Worm (Caenorhabditis elegans) whole organism, young adult: ENCODE data around the gene C26B9.5.

Source experiments
- B0019.2 ChIP-seq: fragments of 200-800 bp; sonication (Bioruptor generic); conservative IDR thresholded peaks from 2 replicates; pipeline ENCODE4 v1.3.6; 2022; ENCODE audit warnings: missing genetic modification reagents, missing genetic modification characterization, missing compliant biosample characterization
- B0035.1 ChIP-seq: sonication (generic microtip); optimal IDR thresholded peaks from 2 replicates; lab custom pipeline; 2016; ENCODE audit warnings: missing genetic modification characterization, mild to moderate bottlenecking, missing compliant biosample characterization, missing genotype, missing genetic modification reagents
- C06A6.2 ChIP-seq: fragments of 200-800 bp; sonication (Bioruptor generic); conservative IDR thresholded peaks from 2 replicates; pipeline ENCODE4 v1.3.6; 2022; ENCODE audit warnings: missing genetic modification characterization, missing compliant biosample characterization
- C17E4.6 ChIP-seq: fragments of 200-800 bp; sonication (Bioruptor generic); IDR thresholded peaks from 2 replicates; pipeline ENCODE4 v1.3.6; 2022; ENCODE audit warnings: missing genetic modification reagents, missing genetic modification characterization, missing compliant biosample characterization
- D2030.7 ChIP-seq: fragments of 200-800 bp; sonication (Bioruptor generic); IDR thresholded peaks from 2 replicates; pipeline ENCODE4 v1.3.6; 2022; ENCODE audit warnings: missing genetic modification reagents, missing genetic modification characterization, missing compliant biosample characterization
- F22D6.2 ChIP-seq: sonication (generic microtip); optimal IDR thresholded peaks from 2 replicates; lab custom pipeline; 2016; ENCODE audit warnings: mild to moderate bottlenecking, missing genetic modification characterization, missing compliant biosample characterization
- F23B12.7 ChIP-seq: sonication (generic microtip); optimal IDR thresholded peaks from 2 replicates; lab custom pipeline; 2017; ENCODE audit warnings: missing genetic modification characterization, mild to moderate bottlenecking, missing compliant biosample characterization, antibody characterized with exemption, moderate library complexity; ENCODE audit not compliant: insufficient read depth
- F37B4.10 ChIP-seq: fragments of 200-800 bp; sonication (Bioruptor generic); IDR thresholded peaks from 2 replicates; pipeline ENCODE4 v1.3.6; 2022; ENCODE audit warnings: missing genetic modification characterization, missing compliant biosample characterization
- F52B5.7 ChIP-seq: sonication (generic microtip); optimal IDR thresholded peaks from 2 replicates; lab custom pipeline; 2016; ENCODE audit warnings: mild to moderate bottlenecking, missing genetic modification characterization, missing compliant biosample characterization
- K11D2.4 ChIP-seq: fragments of 200-800 bp; sonication (Bioruptor generic); IDR thresholded peaks from 2 replicates; pipeline ENCODE4 v1.3.6; 2022; ENCODE audit warnings: missing genetic modification reagents, missing genetic modification characterization, missing compliant biosample characterization
- T07F8.4 ChIP-seq: sonication (generic microtip); optimal IDR thresholded peaks from 2 replicates; lab custom pipeline; 2016; ENCODE audit warnings: mild to moderate bottlenecking, missing genetic modification characterization, moderate library complexity, missing compliant biosample characterization
- Y53G8AR.9 ChIP-seq: fragments of 200-800 bp; sonication (Bioruptor generic); conservative IDR thresholded peaks from 2 replicates; pipeline ENCODE4 v1.3.6; 2022; ENCODE audit warnings: missing genetic modification reagents, missing genetic modification characterization, missing compliant biosample characterization
- Y56A3A.18 ChIP-seq: fragments of 200-800 bp; sonication (Bioruptor generic); IDR thresholded peaks from 2 replicates; pipeline ENCODE4 v1.3.6; 2022; ENCODE audit warnings: missing genetic modification reagents, missing genetic modification characterization, missing compliant biosample characterization
- Y79H2A.3 ChIP-seq: fragments of 200-800 bp; sonication (Bioruptor generic); conservative IDR thresholded peaks from 2 replicates; pipeline ENCODE4 v1.3.6; 2022; ENCODE audit warnings: missing genetic modification reagents, missing genetic modification characterization, missing compliant biosample characterization
- aptf-2 ChIP-seq: fragments of 200-800 bp; sonication (Bioruptor generic); conservative IDR thresholded peaks from 2 replicates; pipeline ENCODE4 v1.3.6; 2022; ENCODE audit warnings: missing genetic modification reagents, missing genetic modification characterization, missing compliant biosample characterization
- atf-7 ChIP-seq: sonication (generic microtip); optimal IDR thresholded peaks from 2 replicates; lab custom pipeline; 2017; ENCODE audit warnings: mild to moderate bottlenecking, missing genetic modification characterization, missing compliant biosample characterization
- attf-3 ChIP-seq: fragments of 200-800 bp; sonication (Bioruptor generic); conservative IDR thresholded peaks from 2 replicates; pipeline ENCODE4 v1.3.6; 2022; ENCODE audit warnings: missing genetic modification reagents, missing genetic modification characterization, missing compliant biosample characterization
- ccch-3 ChIP-seq: fragments of 200-800 bp; sonication (Bioruptor generic); optimal IDR thresholded peaks from 2 replicates; lab custom pipeline; 2018; ENCODE audit warnings: mild to moderate bottlenecking, missing genetic modification characterization, missing compliant biosample characterization
- cebp-2 ChIP-seq: fragments of 200-800 bp; sonication (Bioruptor generic); IDR thresholded peaks from 2 replicates; pipeline ENCODE4 v1.3.6; 2022; ENCODE audit warnings: missing genetic modification characterization, missing compliant biosample characterization
- ceh-27 ChIP-seq: fragments of 200-800 bp; sonication (Bioruptor generic); optimal IDR thresholded peaks from 2 replicates; lab custom pipeline; 2018; ENCODE audit warnings: mild to moderate bottlenecking, missing genetic modification characterization, moderate library complexity, missing compliant biosample characterization
- ceh-58 ChIP-seq: fragments of 200-800 bp; sonication (Bioruptor generic); IDR thresholded peaks from 2 replicates; pipeline ENCODE4 v1.3.6; 2022; ENCODE audit warnings: missing genetic modification characterization, missing compliant biosample characterization
- ceh-79 ChIP-seq: sonication (generic microtip); optimal IDR thresholded peaks from 2 replicates; lab custom pipeline; 2017; ENCODE audit warnings: mild to moderate bottlenecking, missing genetic modification characterization, missing compliant biosample characterization
- die-1 ChIP-seq: sonication (generic microtip); optimal IDR thresholded peaks from 2 replicates; lab custom pipeline; 2016; ENCODE audit warnings: missing genotype, mild to moderate bottlenecking, missing genetic modification characterization, missing compliant biosample characterization
- dox-1 ChIP-seq: fragments of 200-800 bp; sonication (Bioruptor generic); IDR thresholded peaks from 2 replicates; pipeline ENCODE4 v1.3.6; 2022; ENCODE audit warnings: missing genetic modification reagents, missing genetic modification characterization, missing compliant biosample characterization
- ekl-4 ChIP-seq: fragments of 200-800 bp; sonication (Bioruptor generic); IDR thresholded peaks from 2 replicates; pipeline ENCODE4 v1.3.6; 2022; ENCODE audit warnings: missing genetic modification reagents, missing genetic modification characterization, missing compliant biosample characterization
- ets-4 ChIP-seq: fragments of 200-800 bp; sonication (Bioruptor generic); optimal IDR thresholded peaks from 2 replicates; lab custom pipeline; 2018; ENCODE audit warnings: mild to moderate bottlenecking, missing genetic modification characterization, missing compliant biosample characterization
- him-1 ChIP-seq: sonication (generic microtip); optimal IDR thresholded peaks from 2 replicates; lab custom pipeline; 2016; ENCODE audit warnings: missing genotype, missing genetic modification reagents, missing genetic modification characterization, missing compliant biosample characterization
- hlh-26 ChIP-seq: fragments of 200-800 bp; sonication (Bioruptor generic); conservative IDR thresholded peaks from 2 replicates; pipeline ENCODE4 v1.3.6; 2022; ENCODE audit warnings: missing genetic modification reagents, missing genetic modification characterization, missing compliant biosample characterization
- hmg-1.2 ChIP-seq: fragments of 200-800 bp; sonication (Bioruptor generic); IDR thresholded peaks from 2 replicates; pipeline ENCODE4 v1.3.6; 2022; ENCODE audit warnings: missing genetic modification reagents, missing genetic modification characterization, missing compliant biosample characterization
- lin-26 ChIP-seq: fragments of 200-800 bp; sonication (Bioruptor generic); IDR thresholded peaks from 2 replicates; pipeline ENCODE4 v1.3.6; 2022; ENCODE audit warnings: missing genetic modification reagents, missing genetic modification characterization, missing compliant biosample characterization
- lir-1 ChIP-seq: fragments of 200-800 bp; sonication (Bioruptor generic); conservative IDR thresholded peaks from 2 replicates; pipeline ENCODE4 v1.3.6; 2022; ENCODE audit warnings: missing genetic modification reagents, missing genetic modification characterization, missing compliant biosample characterization
- lsl-1 ChIP-seq: fragments of 200-800 bp; sonication (Bioruptor generic); optimal IDR thresholded peaks from 2 replicates; lab custom pipeline; 2018; ENCODE audit warnings: mild to moderate bottlenecking, missing genetic modification characterization, moderate library complexity, missing compliant biosample characterization
- lsy-27 ChIP-seq: sonication (generic microtip); optimal IDR thresholded peaks from 2 replicates; lab custom pipeline; 2017; ENCODE audit warnings: missing genetic modification characterization, mild to moderate bottlenecking, missing compliant biosample characterization, antibody characterized with exemption, missing genotype, borderline replicate concordance; ENCODE audit not compliant: insufficient read depth
- mcd-1 ChIP-seq: fragments of 200-800 bp; sonication (Bioruptor generic); IDR thresholded peaks from 2 replicates; pipeline ENCODE4 v1.3.6; 2022; ENCODE audit warnings: missing genetic modification reagents, missing genetic modification characterization, missing compliant biosample characterization
- mxl-1 ChIP-seq: sonication (generic microtip); optimal IDR thresholded peaks from 2 replicates; lab custom pipeline; 2016; ENCODE audit warnings: missing genetic modification characterization, missing compliant biosample characterization
- nfya-2 ChIP-seq: fragments of 200-800 bp; sonication (Bioruptor generic); IDR thresholded peaks from 2 replicates; pipeline ENCODE4 v1.3.6; 2022; ENCODE audit warnings: missing genetic modification reagents, missing genetic modification characterization, missing compliant biosample characterization
- nfyb-1 ChIP-seq: fragments of 200-800 bp; sonication (Bioruptor generic); IDR thresholded peaks from 2 replicates; pipeline ENCODE4 v1.3.6; 2022; ENCODE audit warnings: missing genetic modification reagents, missing genetic modification characterization, missing compliant biosample characterization
- nhr-179 ChIP-seq: sonication (generic microtip); optimal IDR thresholded peaks from 2 replicates; lab custom pipeline; 2016; ENCODE audit warnings: mild to moderate bottlenecking, missing genetic modification characterization, missing compliant biosample characterization
- pbrm-1 ChIP-seq: fragments of 200-800 bp; sonication (Bioruptor generic); IDR thresholded peaks from 2 replicates; pipeline ENCODE4 v1.3.6; 2022; ENCODE audit warnings: missing genetic modification reagents, missing genetic modification characterization, missing compliant biosample characterization
- pha-4 ChIP-seq: fragments of 150-350 bp; sonication (generic microtip); optimal IDR thresholded peaks from 2 replicates; lab custom pipeline; 2014; ENCODE audit warnings: missing biosample characterization, missing genetic modification reagents, missing genetic modification characterization
- rcor-1 ChIP-seq: fragments of 200-800 bp; sonication (Bioruptor generic); IDR thresholded peaks from 2 replicates; pipeline ENCODE4 v1.3.6; 2022; ENCODE audit warnings: missing genetic modification reagents, missing genetic modification characterization, missing compliant biosample characterization
- sdz-38 ChIP-seq: sonication (generic microtip); optimal IDR thresholded peaks from 2 replicates; lab custom pipeline; 2016; ENCODE audit warnings: missing genotype, missing genetic modification characterization, missing compliant biosample characterization
- snpc-1.3 ChIP-seq: sonication (generic microtip); optimal IDR thresholded peaks from 2 replicates; lab custom pipeline; 2017; ENCODE audit warnings: missing genetic modification characterization, mild to moderate bottlenecking, missing compliant biosample characterization, antibody characterized with exemption, moderate library complexity, missing genotype, missing genetic modification reagents; ENCODE audit not compliant: insufficient read depth
- snpc-4 ChIP-seq, 5 experiments: fragments of 150-350 bp in 1 of 5; sonication (generic microtip) in 4 of 5; optimal IDR thresholded peaks; 2 replicates each; lab custom pipeline; 2014 to 2018; ENCODE audit warnings: missing genetic modification characterization in 5 of 5, missing biosample characterization in 3 of 5, antibody characterized with exemption in 2 of 5, mild to moderate bottlenecking in 2 of 5, missing compliant biosample characterization in 2 of 5, missing genotype in 2 of 5, moderate library complexity in 2 of 5, missing genetic modification reagents in 1 of 5
- tbp1 ChIP-seq: fragments of 200-800 bp; sonication (Bioruptor generic); optimal IDR thresholded peaks from 2 replicates; lab custom pipeline; 2018; ENCODE audit warnings: mild to moderate bottlenecking, missing genetic modification characterization, missing compliant biosample characterization
- unc-130 ChIP-seq: sonication (generic microtip); optimal IDR thresholded peaks from 2 replicates; lab custom pipeline; 2016; ENCODE audit warnings: missing genetic modification reagents, missing genetic modification characterization, missing compliant biosample characterization
- ztf-18 ChIP-seq: sonication (generic microtip); optimal IDR thresholded peaks from 2 replicates; lab custom pipeline; 2016; ENCODE audit warnings: missing genotype, mild to moderate bottlenecking, missing genetic modification characterization, missing compliant biosample characterization

Gene C26B9.5

DNA sequence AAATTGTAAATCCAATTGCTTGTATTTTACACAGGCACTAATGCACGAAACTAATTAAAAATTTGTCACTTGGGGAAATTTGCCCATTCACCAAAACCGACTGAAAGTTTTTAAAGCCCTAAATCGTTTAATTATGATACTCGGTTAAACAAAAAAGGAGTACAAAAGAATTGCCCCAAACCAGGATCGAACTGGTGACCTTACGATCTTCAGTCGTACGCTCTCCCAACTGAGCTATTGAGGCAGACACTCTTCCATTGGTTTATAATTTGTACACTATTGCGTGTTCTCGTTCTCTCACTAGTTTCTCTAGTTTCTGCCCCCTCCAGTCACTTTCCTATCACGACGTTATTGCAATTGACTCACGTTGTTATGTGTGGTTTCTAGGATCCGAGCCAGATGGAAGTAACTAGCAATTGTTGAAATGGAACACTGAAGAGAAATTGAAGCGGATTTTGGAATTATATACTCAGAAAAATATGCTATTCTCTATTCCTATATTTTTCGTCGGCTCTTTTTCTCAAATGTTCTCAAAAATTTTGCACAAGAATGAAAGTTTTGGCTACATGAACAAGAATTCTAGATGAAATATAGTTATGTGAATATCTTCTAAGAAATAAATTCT lies 10.0 kb upstream of the C26B9.5 start:
- TF ChIP-seq ets-4 (GFP tag; lab: Kevin White, UChicago) (no peak), Y79H2A.3 (GFP tag; lab: Robert Waterston, UW) (no peak), ceh-58 (GFP tag; lab: Robert Waterston, UW) (no peak), nfyb-1 (GFP tag; lab: Robert Waterston, UW) (no peak), rcor-1 (peak; percentile 50), F23B12.7 (peak; percentile 76), pbrm-1 (GFP tag; lab: Robert Waterston, UW) (0 out of 2 replicates have a peak, but pooled peaks have one; percentile 49), Y53G8AR.9 (0 out of 2 replicates have a peak, but pooled peaks have one; percentile 51), snpc-4 (GFP tag; optimal IDR thresholded peaks at IDR 0.05; lab: Kevin White, UChicago) (peak; percentile 80), snpc-4 (tag; optimal IDR thresholded peaks at IDR 0.05; lab: Kevin White, UChicago) (peak in 3 of 4 experiments; percentile 11 to 85 (median 77)), nhr-179 (tag; lab: Kevin White, UChicago) (peak; percentile 24), K11D2.4 (GFP tag; lab: Robert Waterston, UW) (no peak), ceh-27 (peak; percentile 54), B0035.1 (tag; lab: Kevin White, UChicago) (no peak), lsy-27 (no peak), pha-4 (no peak), tbp1 (GFP tag; lab: Kevin White, UChicago) (peak; percentile 98), die-1 (tag; lab: Kevin White, UChicago) (peak; percentile 83), nfya-2 (GFP tag; lab: Robert Waterston, UW) (no peak), F37B4.10 (no peak), lsl-1 (GFP tag; lab: Kevin White, UChicago) (no peak), cebp-2 (GFP tag; lab: Robert Waterston, UW) (no peak), sdz-38 (no peak), D2030.7 (GFP tag; lab: Robert Waterston, UW) (no peak; the same call in 1 of the 2 replicates), ztf-18 (peak; percentile 27), snpc-1.3 (tag; lab: Kevin White, UChicago) (peak; percentile 71), lin-26 (GFP tag; lab: Robert Waterston, UW) (peak; percentile 85), dox-1 (GFP tag; lab: Robert Waterston, UW) (no peak), F22D6.2 (tag; lab: Kevin White, UChicago) (no peak), aptf-2 (GFP tag; lab: Robert Waterston, UW) (peak; percentile 50; the same call in 1 of the 2 replicates), mxl-1 (tag; lab: Kevin White, UChicago) (peak; percentile 62), mcd-1 (GFP tag; lab: Robert Waterston, UW) (no peak), attf-3 (no peak), hlh-26 (no peak), ccch-3 (GFP tag; lab: Kevin White, UChicago) (no peak), B0019.2 (GFP tag; lab: Robert Waterston, UW) (no peak), unc-130 (GFP tag; lab: Kevin White, UChicago) (no peak), Y56A3A.18 (GFP tag; lab: Robert Waterston, UW) (peak; percentile 65; the same call in 1 of the 2 replicates), C17E4.6 (GFP tag; lab: Robert Waterston, UW) (no peak), lir-1 (no peak), ceh-79 (tag; lab: Kevin White, UChicago) (no peak), ekl-4 (no peak; the same call in 1 of the 2 replicates), C06A6.2 (GFP tag; lab: Robert Waterston, UW) (no peak), atf-7 (tag; lab: Kevin White, UChicago) (peak; percentile 56), F52B5.7 (tag; lab: Kevin White, UChicago) (no peak), T07F8.4 (tag; lab: Kevin White, UChicago) (peak; percentile 50), hmg-1.2 (GFP tag; lab: Robert Waterston, UW) (peak; percentile 75), him-1 (tag; lab: Kevin White, UChicago) (peak; percentile 85)
